Worm (Caenorhabditis elegans): ENCODE data around the gene pup-2.

pup-2 gene

DNA sequence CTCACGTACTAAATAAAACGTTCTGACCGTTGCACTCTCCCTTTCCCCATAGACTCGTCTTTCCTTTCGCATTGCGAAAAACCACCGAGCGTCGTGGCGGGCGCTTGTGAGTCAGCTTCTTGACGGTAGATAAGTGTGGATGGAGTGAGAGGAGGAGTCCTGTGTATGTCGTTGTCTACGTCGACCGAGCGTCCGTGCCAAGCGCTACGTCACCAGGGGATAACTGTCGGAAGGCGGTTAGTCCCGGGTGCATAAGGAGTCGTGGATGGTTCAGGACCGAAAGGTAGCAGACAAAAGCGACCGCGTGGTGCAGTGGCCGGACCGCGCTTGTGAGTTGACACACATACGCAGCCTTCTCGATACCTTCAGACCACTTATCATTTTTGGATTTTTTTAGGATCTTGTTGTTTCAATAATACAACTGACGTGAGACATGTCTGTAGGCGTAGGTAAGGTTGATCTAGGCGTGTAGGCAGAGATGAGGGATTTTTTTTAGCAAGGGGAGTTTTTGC is 25.5 kb downstream of the pup-2 start (continued):
- TF ChIP-seq ztf-26 (tag; optimal IDR thresholded peaks at IDR 0.05) (peak; percentile 79), aptf-2 (GFP tag; conservative IDR thresholded peaks at IDR 0.05) (0 out of 2 replicates have a peak, but pooled peaks have one; percentile 24), xnd-1 (tag; optimal IDR thresholded peaks at IDR 0.05) (peak; percentile 18), chd-7 (tag; optimal IDR thresholded peaks at IDR 0.05) (peak; percentile 79), lin-35 (GFP tag; optimal IDR thresholded peaks at IDR 0.05) (peak in 1 of 3 experiments; percentile 20), ZK185.1 (tag; optimal IDR thresholded peaks at IDR 0.05; ENCODE audit: poor library complexity, severe bottlenecking) (peak; percentile 58), lsl-1 (GFP tag; optimal IDR thresholded peaks at IDR 0.05) (peak; percentile 69), Y95B8A.8 (GFP tag; IDR thresholded peaks at IDR 0.05) (peak; percentile 73; the same call in 1 of the 2 replicates), T07F8.4 (tag; optimal IDR thresholded peaks at IDR 0.05) (peak; percentile 36), C06A6.2 (GFP tag; conservative IDR thresholded peaks at IDR 0.05) (peak; percentile 59), ceh-79 (tag; optimal IDR thresholded peaks at IDR 0.05) (peak; percentile 38), die-1 (tag; optimal IDR thresholded peaks at IDR 0.05) (peak; percentile 80), F33H1.4 (GFP tag; IDR thresholded peaks at IDR 0.05) (peak; percentile 61), tlf-1 (GFP tag; optimal IDR thresholded peaks at IDR 0.05) (peak; percentile 52), egrh-3 (GFP tag; IDR thresholded peaks at IDR 0.05) (peak; percentile 80), nfyb-1 (GFP tag; IDR thresholded peaks at IDR 0.05) (peak; percentile 89), hmg-20 (GFP tag; IDR thresholded peaks at IDR 0.05) (peak; percentile 20; the same call in 1 of the 2 replicates), nhr-80 (tag; optimal IDR thresholded peaks at IDR 0.05) (peak; percentile 82), F10E7.11 (tag; optimal IDR thresholded peaks at IDR 0.05) (peak; percentile 49), K12H6.12 (tag; optimal IDR thresholded peaks at IDR 0.05) (peak; percentile 78), hmg-1.2 (GFP tag; IDR thresholded peaks at IDR 0.05) (peak; percentile 69), C17E4.6 (GFP tag; IDR thresholded peaks at IDR 0.05) (peak; percentile 68; the same call in 1 of the 2 replicates), rcor-1 (GFP tag; IDR thresholded peaks at IDR 0.05) (peak; percentile 83), F49E8.2 (tag; optimal IDR thresholded peaks at IDR 0.05; ENCODE audit: insufficient read depth) (peak; percentile 22), ekl-4 (GFP tag; IDR thresholded peaks at IDR 0.05) (peak; percentile 70; the same call in 1 of the 2 replicates), fkh-3 (tag; optimal IDR thresholded peaks at IDR 0.05) (peak; percentile 83), let-526 (GFP tag; IDR thresholded peaks at IDR 0.05) (0 out of 2 replicates have a peak, but pooled peaks have one; percentile 18), dpff-1 (tag; optimal IDR thresholded peaks at IDR 0.05) (peak; percentile 64), madf-10 (tag; optimal IDR thresholded peaks at IDR 0.05) (peak; percentile 80), ztf-3 (GFP tag; optimal IDR thresholded peaks at IDR 0.05) (peak; percentile 35), lin-26 (GFP tag; IDR thresholded peaks at IDR 0.05) (peak; percentile 88), tbp1 (GFP tag; optimal IDR thresholded peaks at IDR 0.05) (peak; percentile 81), athp-1 (tag; optimal IDR thresholded peaks at IDR 0.05) (peak; percentile 57), mcd-1 (GFP tag; IDR thresholded peaks at IDR 0.05) (peak; percentile 79), attf-6 (GFP tag; IDR thresholded peaks at IDR 0.05) (0 out of 2 replicates have a peak, but pooled peaks have one; percentile 23), dox-1 (GFP tag; IDR thresholded peaks at IDR 0.05) (peak; percentile 96; the same call in 1 of the 2 replicates), nhr-120 (GFP tag; IDR thresholded peaks at IDR 0.05) (0 out of 2 replicates have a peak, but pooled peaks have one; percentile 39), cebp-2 (GFP tag; IDR thresholded peaks at IDR 0.05) (0 out of 2 replicates have a peak, but pooled peaks have one; percentile 75), D2030.7 (GFP tag; IDR thresholded peaks at IDR 0.05) (peak; percentile 92), nhr-27 (tag; optimal IDR thresholded peaks at IDR 0.05) (peak; percentile 46), egl-44 (GFP tag; IDR thresholded peaks at IDR 0.05) (peak; percentile 94), madf-6 (GFP tag; IDR thresholded peaks at IDR 0.05) (peak; percentile 71), ceh-100 (GFP tag; IDR thresholded peaks at IDR 0.05) (peak; percentile 62), rpc-1 (optimal IDR thresholded peaks at IDR 0.05) (peak; percentile 70), rpc-1 (tag; optimal IDR thresholded peaks at IDR 0.05) (peak; percentile 68), B0035.1 (tag; optimal IDR thresholded peaks at IDR 0.05) (peak; percentile 40), somi-1 (GFP tag; optimal IDR thresholded peaks at IDR 0.05) (peak; percentile 44), lag-1 (GFP tag; IDR thresholded peaks at IDR 0.05) (0 out of 2 replicates have a peak, but pooled peaks have one; percentile 68)

Measured in whole organism, young adult.